Fruit fly (Drosophila melanogaster): ENCODE measurements around the gene CG5854.

CG5854 gene

dm6 chr3R:23942965-23943413, 9.3 kb downstream of the CG5854 start, which contains the start of gene Gdh (continued):
- TF ChIP-seq Oli (tag; optimal IDR thresholded peaks at IDR 0.05) (no peak), pnt (GFP tag; optimal IDR thresholded peaks at IDR 0.05) (no peak), CG15601 (tag; optimal IDR thresholded peaks at IDR 0.05) (no peak), CG6272 (GFP tag; IDR thresholded peaks at IDR 0.05) (0 out of 2 replicates have a peak, but pooled peaks have one; percentile 14), pb (GFP tag; optimal IDR thresholded peaks at IDR 0.05) (no peak), ems (GFP tag; optimal IDR thresholded peaks at IDR 0.05) (peak; percentile 28), YL-1 (GFP tag; optimal IDR thresholded peaks at IDR 0.05) (peak; percentile 30), oc (tag; optimal IDR thresholded peaks at IDR 0.05) (peak; percentile 56), CG12769 (tag; optimal IDR thresholded peaks at IDR 0.05) (peak; percentile 35), tap (tag; optimal IDR thresholded peaks at IDR 0.05) (peak; percentile 41), dysf (GFP tag; IDR thresholded peaks at IDR 0.05) (0 out of 3 replicates have a peak, but pooled peaks have one; percentile 18), CG12744 (GFP tag; optimal IDR thresholded peaks at IDR 0.05) (no peak), CG8478 (optimal IDR thresholded peaks at IDR 0.05) (no peak), CG2120 (GFP tag; optimal IDR thresholded peaks at IDR 0.05) (peak; percentile 9), CG4328 (GFP tag; optimal IDR thresholded peaks at IDR 0.05) (peak; percentile 12), CG7271 (tag; optimal IDR thresholded peaks at IDR 0.05) (no peak), CG32772 (GFP tag; IDR thresholded peaks at IDR 0.05) (no peak), kni (GFP tag; optimal IDR thresholded peaks at IDR 0.05) (no peak), CG2678 (tag; optimal IDR thresholded peaks at IDR 0.05) (peak; percentile 31), CG10366 (GFP tag; IDR thresholded peaks at IDR 0.05) (no peak; the same call in 1 of the 2 replicates), CG7839 (tag; optimal IDR thresholded peaks at IDR 0.05) (peak; percentile 21), HHEX (GFP tag; optimal IDR thresholded peaks at IDR 0.05) (peak; percentile 6), exex (tag; optimal IDR thresholded peaks at IDR 0.05) (peak; percentile 36), CG7963 (GFP tag; IDR thresholded peaks at IDR 0.05; ENCODE audit: partially characterized antibody) (no peak), eyg (GFP tag; optimal IDR thresholded peaks at IDR 0.05) (no peak), CTCF (GFP tag; optimal IDR thresholded peaks at IDR 0.05) (no peak), CG31365 (tag; optimal IDR thresholded peaks at IDR 0.05) (peak; percentile 15), nerfin-1 (tag; optimal IDR thresholded peaks at IDR 0.05) (no peak), Side (GFP tag; optimal IDR thresholded peaks at IDR 0.05) (no peak), org-1 (GFP tag; optimal IDR thresholded peaks at IDR 0.05) (no peak), bab2 (GFP tag; optimal IDR thresholded peaks at IDR 0.05) (no peak), ham (GFP tag; IDR thresholded peaks at IDR 0.05) (no peak), Vsx1 (GFP tag; optimal IDR thresholded peaks at IDR 0.05) (no peak), CG33557 (GFP tag; optimal IDR thresholded peaks at IDR 0.05) (no peak), Ptx1 (GFP tag; IDR thresholded peaks at IDR 0.05) (no peak), sqz (GFP tag; optimal IDR thresholded peaks at IDR 0.05) (peak; percentile 36), slou (GFP tag; optimal IDR thresholded peaks at IDR 0.05) (no peak), dati (GFP tag; IDR thresholded peaks at IDR 0.05) (no peak), ara (GFP tag; IDR thresholded peaks at IDR 0.05) (no peak), CG13624 (GFP tag; optimal IDR thresholded peaks at IDR 0.05) (peak; percentile 46), CG1792 (GFP tag; optimal IDR thresholded peaks at IDR 0.05) (no peak), slp2 (GFP tag; optimal IDR thresholded peaks at IDR 0.05) (no peak), wdn (GFP tag; IDR thresholded peaks at IDR 0.05) (no peak), bbx (GFP tag; IDR thresholded peaks at IDR 0.05; ENCODE audit: partially characterized antibody) (0 out of 2 replicates have a peak, but pooled peaks have one; percentile 46), CG7745 (tag; optimal IDR thresholded peaks at IDR 0.05) (no peak), pzg (GFP tag; optimal IDR thresholded peaks at IDR 0.05) (peak; percentile 17), CG3847 (GFP tag; IDR thresholded peaks at IDR 0.05) (no peak), zen (tag; optimal IDR thresholded peaks at IDR 0.05) (no peak), CG14860 (GFP tag; IDR thresholded peaks at IDR 0.05; ENCODE audit: partially characterized antibody) (no peak), CG12071 (GFP tag; optimal IDR thresholded peaks at IDR 0.05) (peak; percentile 47), bigmax (GFP tag; optimal IDR thresholded peaks at IDR 0.05) (no peak), p53 (GFP tag; optimal IDR thresholded peaks at IDR 0.05) (peak; percentile 23)
